Fruit fly (Drosophila melanogaster) S2 (cell line): ENCODE data around the gene Fdx1.

ENCODE experiments used
- CG8478 ChIP-seq: fragments of >200 bp; optimal IDR thresholded peaks from 2 replicates; lab custom pipeline; 2018
- CTCF ChIP-seq, 2 experiments: fragments of >200 bp; optimal IDR thresholded peaks; 2 replicates each; lab custom pipeline; 2018

Gene Fdx1

DNA sequence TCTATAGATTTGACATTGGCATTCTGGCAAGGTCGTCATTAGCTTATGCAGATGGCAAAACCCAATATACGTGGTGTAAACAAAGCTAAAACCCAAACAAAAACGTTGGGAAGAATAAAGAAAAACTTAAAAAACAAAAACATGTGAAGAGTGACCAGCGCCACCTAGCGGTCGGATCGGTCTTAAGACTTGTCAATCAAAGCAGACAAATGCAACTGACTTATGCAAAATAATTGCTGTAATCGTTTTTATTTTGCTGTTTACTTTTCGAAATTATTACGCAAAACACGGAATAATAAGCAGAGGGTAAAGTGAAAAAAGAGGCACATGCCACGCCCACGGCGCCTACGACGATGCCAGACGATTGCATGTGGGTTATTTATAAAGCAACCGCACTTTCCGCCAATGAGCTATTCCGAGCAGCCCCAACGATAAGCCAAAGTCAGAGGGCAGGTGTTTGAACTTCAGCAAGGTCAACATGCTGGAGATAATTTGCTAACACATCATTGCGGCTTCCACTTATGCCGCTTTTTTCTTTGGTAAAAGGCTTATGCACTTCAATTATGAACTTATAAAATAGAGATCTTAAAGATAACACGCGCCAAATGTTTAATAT lies 14.8 kb downstream of the Fdx1 start:
- TF ChIP-seq CTCF (optimal IDR thresholded peaks at IDR 0.05; lab: Kevin White, UChicago), result peak; percentile 83 to 84
- TF ChIP-seq CG8478, result no peak

DNA sequence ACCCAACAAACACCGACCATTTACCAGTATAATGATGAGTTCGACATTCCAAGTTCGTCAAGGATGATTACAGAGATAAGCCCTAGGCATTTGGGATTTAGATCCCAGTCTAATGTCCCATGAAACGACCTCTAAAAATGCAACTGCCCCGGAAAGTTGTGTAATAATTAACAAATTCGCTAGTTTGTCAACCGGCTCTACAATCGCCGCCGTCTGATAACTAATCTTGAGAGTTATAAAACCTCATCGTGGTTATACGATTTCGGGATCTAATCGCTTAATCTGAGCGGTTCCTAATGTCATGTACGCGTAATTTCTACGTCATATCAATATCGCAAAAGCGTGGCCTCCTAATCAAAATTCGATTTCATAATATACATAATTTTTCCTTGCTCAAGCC lies 15.5 kb downstream of the Fdx1 start:
- no peak for TF ChIP-seq CG8478
- no peak for TF ChIP-seq CTCF (optimal IDR thresholded peaks at IDR 0.05; lab: Kevin White, UChicago)

DNA sequence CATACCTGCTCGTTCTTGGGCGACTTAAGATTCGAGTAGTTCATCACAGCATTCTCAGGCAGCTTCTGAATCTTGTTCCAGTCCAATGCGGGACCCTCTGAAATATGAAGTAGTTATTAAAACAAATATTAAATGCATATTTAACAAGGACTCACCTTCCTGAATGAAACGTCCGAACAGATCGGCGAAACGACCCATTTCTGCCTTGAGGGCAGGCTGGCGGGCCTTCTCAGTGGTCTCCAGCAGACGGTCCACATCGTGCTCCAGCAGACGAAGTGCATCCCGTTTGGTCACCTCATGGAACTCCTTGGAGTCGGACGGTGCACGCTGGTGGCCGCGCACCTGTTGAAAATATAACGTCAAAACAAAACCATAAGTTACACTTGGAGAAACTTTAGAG lies 17.3 kb downstream of the Fdx1 start, which contains the start of gene CG32040:
Gene CG32040, plus strand, starts transcription at position 301 of the 400 bp plus-strand sequence.
- no peak for TF ChIP-seq CG8478
- TF ChIP-seq CTCF (optimal IDR thresholded peaks at IDR 0.05; lab: Kevin White, UChicago), result no peak

DNA sequence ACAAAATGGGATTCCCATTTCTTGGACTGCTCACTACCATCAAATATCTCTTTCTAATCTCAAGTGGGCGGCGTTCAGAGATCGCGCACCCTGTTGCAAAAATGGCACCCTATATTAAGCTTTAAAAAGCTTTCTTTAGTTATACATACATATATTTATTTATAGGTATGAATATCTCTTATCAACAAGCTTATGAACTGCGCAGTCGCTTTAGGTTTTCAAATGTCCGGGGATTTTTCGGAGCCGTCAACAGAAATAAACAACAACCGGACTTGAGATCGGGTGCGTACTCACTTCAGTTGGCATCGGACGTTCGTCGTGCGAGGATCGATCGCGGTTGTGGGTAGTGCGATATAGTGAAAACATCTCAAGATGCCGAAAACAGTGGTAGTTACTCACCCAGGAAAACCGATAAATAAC lies 21.7 kb downstream of the Fdx1 start, which contains the start of gene PGRP-LF:
Gene PGRP-LF, plus strand, starts transcription at position 296 of the 420 bp plus-strand sequence.
- TF ChIP-seq CTCF (optimal IDR thresholded peaks at IDR 0.05; lab: Kevin White, UChicago) (no peak), CG8478 (no peak)

DNA sequence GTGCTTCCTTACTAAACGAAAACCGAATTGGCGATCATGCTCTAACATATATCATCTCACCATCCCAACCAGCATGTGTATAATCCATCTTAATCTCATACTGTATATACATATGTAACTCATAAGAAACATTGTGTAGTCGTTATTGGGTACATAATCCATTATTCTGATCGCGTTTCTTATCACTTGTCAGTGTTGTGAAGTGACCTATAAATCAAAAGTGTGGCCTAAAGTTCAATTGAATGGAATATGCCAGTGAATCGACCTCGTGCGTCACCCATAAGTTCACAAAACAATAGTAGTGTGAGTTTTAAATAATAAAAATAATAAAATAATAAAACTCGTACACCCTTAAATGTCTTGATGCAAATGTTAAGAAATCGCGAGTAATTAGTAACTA lies 25.9 kb downstream of the Fdx1 start:
- no peak for TF ChIP-seq CTCF (optimal IDR thresholded peaks at IDR 0.05; lab: Kevin White, UChicago)
- TF ChIP-seq CG8478, result no peak

DNA sequence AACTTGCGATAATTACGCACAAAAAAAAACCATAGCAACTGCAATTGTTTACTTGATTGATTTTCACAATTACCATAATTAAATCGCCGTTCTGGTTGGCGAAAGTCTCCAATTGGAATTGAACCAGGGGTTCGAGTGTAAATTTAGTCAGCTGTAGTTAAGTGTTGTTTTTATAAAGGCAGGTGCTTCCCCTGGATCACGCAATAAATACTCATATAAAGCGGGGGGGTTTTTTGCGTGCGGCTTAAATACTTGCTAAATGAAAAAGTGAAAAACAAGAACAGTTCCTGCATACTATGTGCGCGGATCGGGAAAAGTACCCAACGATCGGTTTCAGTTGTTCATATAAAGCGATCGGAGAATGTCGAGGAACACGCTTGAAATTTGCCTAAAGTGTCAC lies 27.1 kb downstream of the Fdx1 start:
- TF ChIP-seq CG8478 (no peak), CTCF (optimal IDR thresholded peaks at IDR 0.05; lab: Kevin White, UChicago) (no peak)

DNA sequence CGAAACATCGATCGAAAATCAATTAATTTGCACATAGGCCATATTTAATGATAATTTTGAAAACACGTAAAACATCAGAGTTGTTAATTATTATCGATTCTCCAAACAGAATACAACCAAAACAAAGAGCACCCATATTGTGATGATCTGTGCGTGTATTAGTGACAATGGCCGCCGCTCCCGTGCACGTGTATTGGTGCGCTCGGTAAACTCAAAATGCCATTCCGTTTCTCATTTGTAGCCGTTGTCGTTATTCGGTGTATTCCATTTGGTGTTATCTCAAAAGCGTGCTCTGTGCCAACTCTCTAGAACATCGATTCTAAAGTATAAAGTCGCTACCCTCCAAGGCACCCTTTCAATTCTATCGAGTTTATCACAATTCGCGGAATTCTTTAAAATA lies 30.2 kb downstream of the Fdx1 start:
- TF ChIP-seq CG8478 (no peak), CTCF (optimal IDR thresholded peaks at IDR 0.05; lab: Kevin White, UChicago) (no peak)

DNA sequence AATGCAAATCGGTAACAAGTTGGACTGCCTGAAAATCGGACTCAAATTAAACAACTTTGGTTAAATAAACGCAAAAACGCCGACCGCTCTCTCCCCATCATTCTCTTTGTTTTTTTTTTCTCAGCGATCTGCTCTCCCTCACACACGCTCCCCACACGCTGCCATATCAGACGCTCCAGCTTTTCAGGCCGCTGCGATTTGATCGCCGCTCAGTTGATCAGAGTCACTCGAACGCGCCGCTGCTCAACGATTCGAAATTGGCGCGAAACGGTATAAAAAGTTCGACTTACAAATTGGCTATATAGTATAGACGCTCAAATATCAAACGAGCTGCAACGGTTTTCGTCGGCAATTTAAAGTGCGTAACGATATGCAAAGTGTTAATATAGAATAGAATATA lies 30.8 kb downstream of the Fdx1 start:
- TF ChIP-seq CTCF (optimal IDR thresholded peaks at IDR 0.05; lab: Kevin White, UChicago), result no peak

DNA sequence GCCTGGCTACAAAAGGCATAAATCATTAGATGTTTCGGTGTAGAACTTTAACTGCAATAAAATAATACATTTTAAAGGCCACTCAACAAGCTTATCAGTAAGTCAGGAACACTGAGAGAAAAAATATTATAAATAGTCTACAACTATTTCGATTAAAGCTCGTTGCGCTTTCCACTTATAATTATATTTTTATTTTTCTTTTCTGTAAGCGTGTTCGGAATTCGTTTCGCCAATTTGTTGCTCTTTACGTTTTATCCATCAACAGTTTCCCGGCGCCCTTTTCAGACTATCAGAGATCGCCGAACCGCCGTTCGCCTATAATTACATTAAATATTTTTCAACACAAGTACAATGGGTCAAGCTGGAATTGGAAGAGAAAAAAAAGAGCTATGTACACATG lies 32.0 kb downstream of the Fdx1 start:
- TF ChIP-seq CG8478, result no peak
- no peak for TF ChIP-seq CTCF (optimal IDR thresholded peaks at IDR 0.05; lab: Kevin White, UChicago)

DNA sequence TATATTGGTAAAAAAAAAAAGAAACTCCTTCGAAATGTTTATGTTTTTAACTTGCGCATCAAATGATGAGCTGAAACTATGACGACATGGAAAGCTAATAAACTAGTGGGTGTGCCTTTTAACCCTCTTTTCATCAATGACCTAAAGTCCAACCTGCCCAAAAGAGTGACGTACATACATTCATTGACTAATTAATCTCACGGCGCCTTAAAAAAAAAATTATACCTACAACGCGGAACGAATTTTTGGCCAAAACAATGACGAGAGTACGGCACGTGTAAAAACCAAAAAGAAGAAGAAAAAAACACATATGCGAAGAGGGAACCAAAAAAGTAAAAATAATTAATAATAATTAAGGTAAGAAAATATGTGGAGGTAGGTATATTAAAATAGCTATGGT lies 32.5 kb downstream of the Fdx1 start, which contains the start of gene PGRP-LC:
Gene PGRP-LC, plus strand, starts transcription at position 301 of the 400 bp plus-strand sequence.
- TF ChIP-seq CTCF (optimal IDR thresholded peaks at IDR 0.05; lab: Kevin White, UChicago), result no peak
- TF ChIP-seq CG8478, result no peak

DNA sequence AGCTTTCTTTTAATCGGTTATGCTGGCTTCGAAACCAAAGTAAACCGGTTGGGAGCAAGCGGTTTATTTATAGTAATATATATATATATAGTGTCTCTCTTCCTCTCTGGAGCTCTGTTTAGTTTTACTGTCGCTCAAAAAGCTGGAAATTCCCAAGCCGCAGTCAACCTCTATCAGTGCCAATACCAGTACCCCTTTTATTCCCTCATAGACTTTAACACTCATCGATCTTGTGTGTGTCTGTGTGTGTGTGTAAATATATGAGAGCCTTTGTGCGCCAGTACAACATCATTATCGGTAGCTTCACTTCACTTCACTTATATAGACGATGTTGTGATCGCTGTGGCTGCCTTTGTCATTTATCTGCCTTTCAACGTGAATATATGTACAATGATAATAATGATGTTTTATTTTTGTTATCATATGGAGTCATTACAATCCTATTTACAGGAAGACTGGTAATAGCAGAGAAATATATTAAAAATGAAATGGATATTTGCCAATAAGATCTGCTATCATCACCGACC lies 33.0 kb downstream of the Fdx1 start:
- no peak for TF ChIP-seq CG8478
- TF ChIP-seq CTCF (optimal IDR thresholded peaks at IDR 0.05; lab: Kevin White, UChicago), result no peak

DNA sequence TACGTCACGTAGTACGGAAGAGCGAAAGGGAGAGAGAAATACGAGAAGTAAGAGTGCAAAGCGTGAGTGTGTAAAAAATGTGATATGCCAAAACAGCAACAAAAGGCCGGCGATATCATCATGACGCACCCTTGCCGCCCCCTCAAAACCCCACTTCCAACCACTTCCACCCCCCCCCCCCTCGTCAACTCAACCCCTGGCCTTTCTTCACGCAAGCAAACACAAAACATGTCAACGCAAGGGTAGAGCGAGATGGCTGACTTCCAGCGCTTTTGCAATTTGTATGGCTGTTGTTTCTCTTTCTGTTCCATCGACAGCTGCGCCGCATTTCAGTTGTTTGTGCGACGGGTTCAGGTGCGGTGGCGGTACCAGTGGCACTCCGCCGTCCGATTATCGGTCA lies 35.3 kb downstream of the Fdx1 start:
- no peak for TF ChIP-seq CTCF (optimal IDR thresholded peaks at IDR 0.05; lab: Kevin White, UChicago)
- TF ChIP-seq CG8478, result no peak

DNA sequence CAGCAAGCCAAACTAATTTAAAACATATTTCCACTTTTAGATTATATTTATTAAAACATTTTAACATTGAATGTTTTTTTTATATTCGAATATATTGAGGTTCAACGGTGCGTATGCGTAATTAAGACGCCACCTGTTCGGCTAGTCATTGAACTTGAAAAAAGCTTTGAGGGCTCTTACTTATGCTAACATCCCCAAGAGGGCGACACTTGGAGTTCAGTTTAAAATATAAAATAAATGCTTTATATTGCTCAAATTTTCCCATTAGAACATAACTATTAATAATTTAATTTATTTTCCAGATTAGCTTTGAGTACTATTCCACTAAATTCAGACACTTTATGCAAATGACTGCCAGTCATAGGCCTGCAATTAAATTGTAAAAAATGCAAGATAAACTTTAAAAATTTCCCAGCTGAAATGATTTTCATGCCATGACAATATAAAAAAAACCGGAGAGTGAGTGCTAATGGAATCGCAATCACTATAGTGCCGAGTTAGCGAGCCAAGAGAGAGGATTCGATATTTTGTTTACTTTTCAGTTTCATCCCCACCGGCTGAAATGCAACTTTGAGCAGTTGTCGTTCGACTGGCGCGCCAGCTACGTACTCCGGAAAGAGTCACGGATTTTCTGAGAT lies 37.2 kb downstream of the Fdx1 start, which contains the start of gene PGRP-LA:
Gene PGRP-LA, plus strand, starts transcription at position 588 of the 638 bp plus-strand sequence.
- TF ChIP-seq CG8478 (no peak), CTCF (optimal IDR thresholded peaks at IDR 0.05; lab: Kevin White, UChicago) (peak in 1 of 2 experiments; percentile 14)
